Worm (Caenorhabditis elegans) whole organism, early embryonic: Measurements from ENCODE around the gene F46F5.14.

Experiments used
- B0310.2 ChIP-seq: sonication (generic microtip); optimal IDR thresholded peaks from 2 replicates; lab custom pipeline; 2016; ENCODE audit warnings: mild to moderate bottlenecking, missing genetic modification characterization, missing compliant biosample characterization
- F13C5.2 ChIP-seq: sonication (generic microtip); optimal IDR thresholded peaks from 2 replicates; lab custom pipeline; 2017; ENCODE audit warnings: mild to moderate bottlenecking, missing genetic modification characterization, inconsistent platforms, missing compliant biosample characterization
- ama-1 ChIP-seq: fragments of 150-350 bp; optimal IDR thresholded peaks from 2 replicates; lab custom pipeline; 2014
- ceh-13 ChIP-seq: fragments of 200-800 bp; sonication (Bioruptor generic); optimal IDR thresholded peaks from 2 replicates; lab custom pipeline; 2018; ENCODE audit warnings: mild to moderate bottlenecking, missing genetic modification characterization, missing compliant biosample characterization
- flt-1 ChIP-seq: fragments of 200-800 bp; sonication (Bioruptor generic); IDR thresholded peaks from 2 replicates; pipeline ENCODE4 v1.3.6; 2022; ENCODE audit warnings: missing genetic modification characterization, missing compliant biosample characterization
- hmbx-1 ChIP-seq: sonication (generic microtip); optimal IDR thresholded peaks from 2 replicates; lab custom pipeline; 2016; ENCODE audit warnings: mild to moderate bottlenecking, missing genetic modification characterization, missing compliant biosample characterization
- hnd-1 ChIP-seq: sonication (generic microtip); optimal IDR thresholded peaks from 2 replicates; lab custom pipeline; 2016; ENCODE audit warnings: missing genetic modification characterization, missing compliant biosample characterization
- pes-1 ChIP-seq: fragments of 200-800 bp; sonication (Bioruptor generic); IDR thresholded peaks from 2 replicates; pipeline ENCODE4 v1.3.6; 2022; ENCODE audit warnings: missing genetic modification reagents, missing genetic modification characterization, missing compliant biosample characterization
- sea-1 ChIP-seq: fragments of 200-800 bp; sonication (Bioruptor generic); conservative IDR thresholded peaks from 2 replicates; pipeline ENCODE4 v1.3.6; 2022; ENCODE audit warnings: missing genetic modification characterization, missing compliant biosample characterization
- tbx-37 ChIP-seq: fragments of 200-800 bp; sonication (Bioruptor generic); conservative IDR thresholded peaks from 2 replicates; pipeline ENCODE4 v1.3.6; 2022; ENCODE audit warnings: missing genetic modification reagents, missing genetic modification characterization, missing compliant biosample characterization

ce11 chrII:783532-783931, 16.3 kb upstream of the F46F5.14 start, which contains the start of gene Y39F10A.6:
- TF ChIP-seq pes-1 (GFP tag; lab: Robert Waterston, UW) (no peak), hnd-1 (tag; lab: Kevin White, UChicago) (no peak), ceh-13 (GFP tag; lab: Kevin White, UChicago) (no peak), hmbx-1 (no peak), F13C5.2 (no peak), flt-1 (GFP tag; lab: Robert Waterston, UW) (no peak), B0310.2 (tag; lab: Kevin White, UChicago) (no peak), tbx-37 (no peak), sea-1 (no peak), ama-1 (lab: Kevin White, UChicago) (no peak)
